1 worm cellular context compared by ENCODE assay signal in genomic region chrIII:5078062-5078461, ce11.
TF ChIP-seq lines count a peak whose summit lies in the region.

No protein-coding gene starts in this region.

TF ChIP-seq in whole organism, L1 larva, 84 proteins besides CTCF, POLR2A, EP300 and RAD21 (continued from another document):
- TF ChIP-seq nhr-90 (tag; optimal IDR thresholded peaks at IDR 0.05; lab: Kevin White, UChicago; ENCODE audit: poor library complexity): peak; percentile 90
- peak; percentile 44 for TF ChIP-seq jun-1 (tag; optimal IDR thresholded peaks at IDR 0.05; lab: Kevin White, UChicago)
- TF ChIP-seq nhr-77 (tag; optimal IDR thresholded peaks at IDR 0.05; lab: Kevin White, UChicago): peak; percentile 45
- peak; percentile 42; the same call in 1 of the 2 replicates for TF ChIP-seq grh-1 (GFP tag; IDR thresholded peaks at IDR 0.05; lab: Robert Waterston, UW)
- TF ChIP-seq pax-3 (tag; optimal IDR thresholded peaks at IDR 0.05; lab: Kevin White, UChicago): no peak
- TF ChIP-seq aly-2 (tag; optimal IDR thresholded peaks at IDR 0.05; lab: Kevin White, UChicago): no peak
- no peak for TF ChIP-seq nhr-237 (tag; optimal IDR thresholded peaks at IDR 0.05; lab: Kevin White, UChicago)
- TF ChIP-seq blmp-1 (tag; optimal IDR thresholded peaks at IDR 0.05; lab: Kevin White, UChicago): peak; percentile 44
- TF ChIP-seq fkh-10 (GFP tag; optimal IDR thresholded peaks at IDR 0.05; lab: Kevin White, UChicago): no peak
- TF ChIP-seq zip-4 (GFP tag; optimal IDR thresholded peaks at IDR 0.05; lab: Kevin White, UChicago): no peak
- TF ChIP-seq lin-13 (GFP tag; optimal IDR thresholded peaks at IDR 0.05; lab: Kevin White, UChicago): no peak
- TF ChIP-seq ceh-63 (GFP tag; optimal IDR thresholded peaks at IDR 0.05; lab: Kevin White, UChicago): no peak
- TF ChIP-seq unc-130 (tag; optimal IDR thresholded peaks at IDR 0.05; lab: Kevin White, UChicago): peak; percentile 90
- TF ChIP-seq lin-15B (tag; optimal IDR thresholded peaks at IDR 0.05; lab: Kevin White, UChicago): no peak
- no peak for TF ChIP-seq lir-3 (tag; optimal IDR thresholded peaks at IDR 0.05; lab: Kevin White, UChicago; ENCODE audit: poor library complexity)
- peak; percentile 68 for TF ChIP-seq C16A3.4 (tag; optimal IDR thresholded peaks at IDR 0.05; lab: Kevin White, UChicago)
- peak; percentile 87 for TF ChIP-seq snu-23 (GFP tag; optimal IDR thresholded peaks at IDR 0.05; lab: Kevin White, UChicago)
- peak in 1 of 3 experiments; percentile 11 for TF ChIP-seq ceh-82 (tag; optimal IDR thresholded peaks at IDR 0.05; lab: Kevin White, UChicago)
- no peak for TF ChIP-seq nhr-28 (tag; optimal IDR thresholded peaks at IDR 0.05; lab: Kevin White, UChicago)
- TF ChIP-seq efl-3 (GFP tag; optimal IDR thresholded peaks at IDR 0.05; lab: Kevin White, UChicago): no peak
- TF ChIP-seq ceh-8 (GFP tag; optimal IDR thresholded peaks at IDR 0.05; lab: Kevin White, UChicago): no peak
- TF ChIP-seq C34B4.2 (tag; optimal IDR thresholded peaks at IDR 0.05; lab: Kevin White, UChicago): no peak
- TF ChIP-seq lin-39 (tag; optimal IDR thresholded peaks at IDR 0.05; lab: Kevin White, UChicago): no peak
- no peak for TF ChIP-seq pag-3 (tag; optimal IDR thresholded peaks at IDR 0.05; lab: Kevin White, UChicago; ENCODE audit: borderline replicate concordance, insufficient read depth)
- no peak for TF ChIP-seq mef-2 (tag; optimal IDR thresholded peaks at IDR 0.05; lab: Kevin White, UChicago)
- no peak for TF ChIP-seq egl-27 (tag; optimal IDR thresholded peaks at IDR 0.05; lab: Kevin White, UChicago)
- TF ChIP-seq dpl-1 (GFP tag; optimal IDR thresholded peaks at IDR 0.05; lab: Kevin White, UChicago): peak in 2 of 3 experiments; percentile 36 to 56
- no peak for TF ChIP-seq hpl-2 (GFP tag; optimal IDR thresholded peaks at IDR 0.05; lab: Kevin White, UChicago)
- no peak for TF ChIP-seq hlh-4 (tag; optimal IDR thresholded peaks at IDR 0.05; lab: Kevin White, UChicago)
- TF ChIP-seq elt-2 (tag; optimal IDR thresholded peaks at IDR 0.05; lab: Kevin White, UChicago): peak; percentile 86
- TF ChIP-seq Y116A8C.19 (tag; optimal IDR thresholded peaks at IDR 0.05; lab: Kevin White, UChicago; ENCODE audit: borderline replicate concordance): no peak
- TF ChIP-seq C04F5.9 (tag; optimal IDR thresholded peaks at IDR 0.05; lab: Kevin White, UChicago): peak; percentile 13
- TF ChIP-seq unc-98 (GFP tag; IDR thresholded peaks at IDR 0.05; lab: Robert Waterston, UW): no peak
- no peak for TF ChIP-seq egl-13 (tag; optimal IDR thresholded peaks at IDR 0.05; lab: Kevin White, UChicago)
- no peak for TF ChIP-seq nhr-84 (tag; optimal IDR thresholded peaks at IDR 0.05; lab: Kevin White, UChicago)
- TF ChIP-seq unc-86 (tag; optimal IDR thresholded peaks at IDR 0.05; lab: Kevin White, UChicago): no peak
- TF ChIP-seq vab-15 (tag; optimal IDR thresholded peaks at IDR 0.05; lab: Kevin White, UChicago): no peak
- TF ChIP-seq F16B12.6 (tag; optimal IDR thresholded peaks at IDR 0.05; lab: Kevin White, UChicago): no peak
- TF ChIP-seq fkh-4 (tag; optimal IDR thresholded peaks at IDR 0.05; lab: Kevin White, UChicago; ENCODE audit: borderline replicate concordance): no peak
- peak; percentile 94 for TF ChIP-seq nhr-71 (tag; optimal IDR thresholded peaks at IDR 0.05; lab: Kevin White, UChicago)
- TF ChIP-seq lsy-2 (tag; optimal IDR thresholded peaks at IDR 0.05; lab: Kevin White, UChicago): peak; percentile 46 to 60
